Worm (Caenorhabditis elegans) whole organism, late embryonic: ENCODE results near the gene srd-32.

Source experiments
- F13H6.1 ChIP-seq: sonication (generic microtip); optimal IDR thresholded peaks from 2 replicates; lab custom pipeline; 2016; ENCODE audit warnings: missing genetic modification characterization, missing compliant biosample characterization
- ama-1 ChIP-seq: fragments of 150-350 bp; optimal IDR thresholded peaks from 2 replicates; lab custom pipeline; 2014
- ceh-14 ChIP-seq: sonication (generic microtip); optimal IDR thresholded peaks from 2 replicates; lab custom pipeline; 2016; ENCODE audit warnings: missing genotype, missing genetic modification characterization, missing compliant biosample characterization
- ceh-48 ChIP-seq: sonication (generic microtip); optimal IDR thresholded peaks from 2 replicates; lab custom pipeline; 2016; ENCODE audit warnings: missing genetic modification characterization, inconsistent platforms, missing compliant biosample characterization
- elt-2 ChIP-seq: sonication (generic microtip); optimal IDR thresholded peaks from 2 replicates; lab custom pipeline; 2016; ENCODE audit warnings: missing genetic modification reagents, missing genetic modification characterization, missing compliant biosample characterization
- elt-4 ChIP-seq: sonication (generic microtip); optimal IDR thresholded peaks from 2 replicates; lab custom pipeline; 2016; ENCODE audit warnings: missing genetic modification characterization, missing compliant biosample characterization
- fax-1 ChIP-seq: sonication (generic microtip); optimal IDR thresholded peaks from 2 replicates; lab custom pipeline; 2016; ENCODE audit warnings: missing genotype, missing genetic modification characterization, missing compliant biosample characterization
- hlh-13 ChIP-seq: fragments of 200-800 bp; sonication (Bioruptor generic); optimal IDR thresholded peaks from 2 replicates; lab custom pipeline; 2018; ENCODE audit warnings: mild to moderate bottlenecking, missing genetic modification characterization, missing compliant biosample characterization
- hlh-30 ChIP-seq: sonication (generic microtip); optimal IDR thresholded peaks from 2 replicates; lab custom pipeline; 2017; ENCODE audit warnings: antibody characterized with exemption, missing genetic modification characterization, missing compliant biosample characterization; ENCODE audit not compliant: insufficient read depth
- nfya-1 ChIP-seq: sonication (generic microtip); optimal IDR thresholded peaks from 2 replicates; lab custom pipeline; 2017; ENCODE audit warnings: missing genetic modification characterization, mild to moderate bottlenecking, missing compliant biosample characterization, antibody characterized with exemption, moderate library complexity
- nhr-11 ChIP-seq: fragments of 150-350 bp; optimal IDR thresholded peaks from 2 replicates; lab custom pipeline; 2014; ENCODE audit warnings: missing biosample characterization, missing genetic modification characterization
- nhr-232 ChIP-seq: sonication (generic microtip); optimal IDR thresholded peaks from 2 replicates; lab custom pipeline; 2016; ENCODE audit warnings: missing genetic modification characterization, missing compliant biosample characterization
- pat-9 ChIP-seq: fragments of 200-800 bp; sonication (Bioruptor generic); optimal IDR thresholded peaks from 2 replicates; lab custom pipeline; 2018; ENCODE audit warnings: mild to moderate bottlenecking, missing genetic modification characterization, moderate library complexity, missing compliant biosample characterization
- pqm-1 ChIP-seq: sonication (generic microtip); optimal IDR thresholded peaks from 2 replicates; lab custom pipeline; 2016; ENCODE audit warnings: missing genetic modification characterization, missing compliant biosample characterization

DNA sequence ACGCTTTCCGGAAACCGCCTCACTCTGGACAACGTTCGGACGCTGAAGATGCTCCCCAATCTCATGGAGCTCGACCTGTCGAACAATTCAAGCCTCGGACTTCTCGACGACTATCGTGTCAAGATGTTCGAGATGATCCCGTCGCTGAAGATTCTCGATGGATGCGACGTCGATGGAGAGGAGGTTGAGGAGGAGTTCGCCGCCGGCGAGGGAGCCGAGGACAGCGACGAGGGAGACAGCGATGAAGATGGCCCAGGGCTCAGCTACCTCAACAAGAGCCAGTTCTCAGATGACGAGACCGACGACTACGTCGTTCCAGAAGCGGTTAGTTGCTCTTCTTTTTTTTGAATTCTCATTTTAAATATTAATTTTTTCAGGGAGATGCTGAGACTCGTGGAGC, 25.3 kb downstream of the srd-32 start:
- no peak for TF ChIP-seq ceh-48
- TF ChIP-seq pqm-1: no peak
- TF ChIP-seq fax-1 (tag; lab: Kevin White, UChicago): no peak
- no peak for TF ChIP-seq nfya-1 (tag; lab: Kevin White, UChicago)
- TF ChIP-seq F13H6.1: no peak
- TF ChIP-seq nhr-11 (tag; lab: Kevin White, UChicago): no peak
- no peak for TF ChIP-seq elt-4 (tag; lab: Kevin White, UChicago)
- TF ChIP-seq hlh-13 (GFP tag; lab: Kevin White, UChicago): no peak
- no peak for TF ChIP-seq ama-1 (lab: Kevin White, UChicago)
- no peak for TF ChIP-seq elt-2 (tag; lab: Kevin White, UChicago)
- no peak for TF ChIP-seq nhr-232 (tag; lab: Kevin White, UChicago)
- TF ChIP-seq pat-9 (tag; lab: Kevin White, UChicago): no peak
- no peak for TF ChIP-seq hlh-30 (tag; lab: Kevin White, UChicago)
- TF ChIP-seq ceh-14: no peak
